Worm (Caenorhabditis elegans): Measurements from ENCODE around the gene R08A2.5.

The R08A2.5 gene

ce11 chrV:14689060-14689750, 23.2 kb upstream of the R08A2.5 start, which contains the start of gene gasr-8:
TSS of gene gasr-8 (plus strand) at chrV:14689110.
- TF ChIP-seq ama-1 (optimal IDR thresholded peaks at IDR 0.05) (no peak), hnd-1 (tag; optimal IDR thresholded peaks at IDR 0.05) (peak; percentile 32), ceh-13 (GFP tag; optimal IDR thresholded peaks at IDR 0.05) (peak; percentile 58), B0310.2 (tag; optimal IDR thresholded peaks at IDR 0.05) (peak; percentile 43), ets-7 (tag; optimal IDR thresholded peaks at IDR 0.05) (no peak), ceh-36 (tag; optimal IDR thresholded peaks at IDR 0.05) (no peak), flt-1 (GFP tag; IDR thresholded peaks at IDR 0.05) (peak; percentile 84), scrt-1 (GFP tag; IDR thresholded peaks at IDR 0.05) (0 out of 2 replicates have a peak, but pooled peaks have one; percentile 72), hmg-4 (GFP tag; optimal IDR thresholded peaks at IDR 0.05) (peak; percentile 26), F13C5.2 (tag; optimal IDR thresholded peaks at IDR 0.05) (no peak), tbx-11 (GFP tag; IDR thresholded peaks at IDR 0.05) (peak; percentile 73; the same call in 1 of the 2 replicates), tbx-37 (GFP tag; conservative IDR thresholded peaks at IDR 0.05) (peak; percentile 64), sea-1 (GFP tag; conservative IDR thresholded peaks at IDR 0.05) (peak; percentile 79), aly-1 (tag; optimal IDR thresholded peaks at IDR 0.05) (peak; percentile 57), pes-1 (GFP tag; IDR thresholded peaks at IDR 0.05) (peak; percentile 84), tra-4 (tag; optimal IDR thresholded peaks at IDR 0.05) (peak; percentile 40), hmbx-1 (tag; optimal IDR thresholded peaks at IDR 0.05) (no peak)

DNA sequence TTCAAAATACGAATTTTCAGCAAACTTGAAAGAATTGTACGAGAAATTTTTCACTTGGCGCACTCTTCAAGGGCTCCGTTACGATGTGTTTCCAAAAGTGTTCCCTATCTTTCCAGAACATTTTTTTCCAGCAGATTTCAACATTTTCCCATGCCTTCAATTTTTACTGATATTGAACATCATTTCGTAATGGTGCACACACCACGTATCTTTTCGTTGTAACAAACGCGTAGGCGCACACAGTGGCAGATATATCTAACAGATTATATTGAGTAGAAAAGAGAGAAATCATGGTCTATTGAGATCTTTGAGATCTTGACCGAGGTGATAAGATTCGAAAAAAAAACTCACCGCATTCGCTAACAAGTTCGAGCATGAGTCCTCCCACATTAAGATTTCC, 16.7 kb upstream of the R08A2.5 start:
- no peak for TF ChIP-seq F13C5.2 (tag; optimal IDR thresholded peaks at IDR 0.05)
- TF ChIP-seq ceh-36 (tag; optimal IDR thresholded peaks at IDR 0.05) = no peak
- no peak for TF ChIP-seq pes-1 (GFP tag; IDR thresholded peaks at IDR 0.05)
- TF ChIP-seq ceh-13 (GFP tag; optimal IDR thresholded peaks at IDR 0.05) = no peak
- no peak for TF ChIP-seq tbx-11 (GFP tag; IDR thresholded peaks at IDR 0.05)
- no peak for TF ChIP-seq ama-1 (optimal IDR thresholded peaks at IDR 0.05)
- no peak for TF ChIP-seq hnd-1 (tag; optimal IDR thresholded peaks at IDR 0.05)
- TF ChIP-seq flt-1 (GFP tag; IDR thresholded peaks at IDR 0.05) = no peak
- no peak for TF ChIP-seq B0310.2 (tag; optimal IDR thresholded peaks at IDR 0.05)
- no peak for TF ChIP-seq scrt-1 (GFP tag; IDR thresholded peaks at IDR 0.05)
- no peak for TF ChIP-seq aly-1 (tag; optimal IDR thresholded peaks at IDR 0.05)
- TF ChIP-seq ets-7 (tag; optimal IDR thresholded peaks at IDR 0.05) = no peak
- TF ChIP-seq tbx-37 (GFP tag; conservative IDR thresholded peaks at IDR 0.05) = no peak
- TF ChIP-seq tra-4 (tag; optimal IDR thresholded peaks at IDR 0.05) = no peak
- TF ChIP-seq hmbx-1 (tag; optimal IDR thresholded peaks at IDR 0.05) = no peak
- TF ChIP-seq sea-1 (GFP tag; conservative IDR thresholded peaks at IDR 0.05) = no peak
- TF ChIP-seq hmg-4 (GFP tag; optimal IDR thresholded peaks at IDR 0.05) = no peak

ce11 chrV:14696604-14697307, 15.7 kb upstream of the R08A2.5 start, which contains the start of gene unc-112:
TSS of gene unc-112 (minus strand) at chrV:14696654.
- peak; percentile 79 for TF ChIP-seq F13C5.2 (tag; optimal IDR thresholded peaks at IDR 0.05)
- TF ChIP-seq B0310.2 (tag; optimal IDR thresholded peaks at IDR 0.05) = no peak
- TF ChIP-seq aly-1 (tag; optimal IDR thresholded peaks at IDR 0.05) = peak; percentile 87
- TF ChIP-seq ets-7 (tag; optimal IDR thresholded peaks at IDR 0.05) = peak; percentile 45
- TF ChIP-seq tbx-37 (GFP tag; conservative IDR thresholded peaks at IDR 0.05) = 0 out of 2 replicates have a peak, but pooled peaks have one; percentile 4
- no peak for TF ChIP-seq sea-1 (GFP tag; conservative IDR thresholded peaks at IDR 0.05)
- TF ChIP-seq tbx-11 (GFP tag; IDR thresholded peaks at IDR 0.05) = 0 out of 2 replicates have a peak, but pooled peaks have one; percentile 12
- peak; percentile 91 for TF ChIP-seq hmg-4 (GFP tag; optimal IDR thresholded peaks at IDR 0.05)
- no peak for TF ChIP-seq scrt-1 (GFP tag; IDR thresholded peaks at IDR 0.05)

ce11 chrV:14698005-14698404, 14.4 kb upstream of the R08A2.5 start:
- TF ChIP-seq pes-1 (GFP tag; IDR thresholded peaks at IDR 0.05) (no peak), B0310.2 (tag; optimal IDR thresholded peaks at IDR 0.05) (no peak), hmbx-1 (tag; optimal IDR thresholded peaks at IDR 0.05) (no peak), F13C5.2 (tag; optimal IDR thresholded peaks at IDR 0.05) (no peak), tra-4 (tag; optimal IDR thresholded peaks at IDR 0.05) (no peak), hmg-4 (GFP tag; optimal IDR thresholded peaks at IDR 0.05) (no peak), sea-1 (GFP tag; conservative IDR thresholded peaks at IDR 0.05) (no peak), flt-1 (GFP tag; IDR thresholded peaks at IDR 0.05) (no peak), aly-1 (tag; optimal IDR thresholded peaks at IDR 0.05) (no peak), scrt-1 (GFP tag; IDR thresholded peaks at IDR 0.05) (no peak), ets-7 (tag; optimal IDR thresholded peaks at IDR 0.05) (no peak)

DNA sequence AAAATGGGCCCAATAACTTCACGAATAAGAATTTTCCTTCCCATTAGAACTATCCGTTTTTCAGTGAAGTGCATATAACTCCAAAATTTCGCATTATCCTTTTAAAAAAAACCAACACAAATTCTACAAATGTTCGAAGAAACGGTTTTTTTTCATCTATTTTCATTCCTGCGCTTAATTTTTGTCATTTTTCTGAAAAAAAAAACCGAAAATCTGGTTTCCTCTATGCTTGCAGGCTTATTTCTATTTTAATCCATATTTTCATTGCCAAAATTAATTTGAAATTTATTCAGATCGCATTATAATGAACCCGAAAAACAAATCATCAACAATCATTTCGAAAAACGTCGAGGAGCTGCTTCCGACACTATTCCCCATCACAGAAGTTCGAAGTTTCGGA, 13.8 kb upstream of the R08A2.5 start, which contains the start of gene set-5:
Gene set-5, plus strand, starts transcription at position 301 of the 400 bp plus-strand sequence.
- TF ChIP-seq ets-7 (tag; optimal IDR thresholded peaks at IDR 0.05) = no peak
- no peak for TF ChIP-seq tbx-11 (GFP tag; IDR thresholded peaks at IDR 0.05)
- no peak for TF ChIP-seq hmbx-1 (tag; optimal IDR thresholded peaks at IDR 0.05)
- TF ChIP-seq ama-1 (optimal IDR thresholded peaks at IDR 0.05) = no peak
- TF ChIP-seq hmg-4 (GFP tag; optimal IDR thresholded peaks at IDR 0.05) = no peak

ce11 chrV:14707958-14708357, 4.5 kb upstream of the R08A2.5 start, which contains the start of gene R08A2.9:
TSS of gene R08A2.9 (plus strand) at chrV:14708258.
- no peak for TF ChIP-seq flt-1 (GFP tag; IDR thresholded peaks at IDR 0.05)
- no peak for TF ChIP-seq hmbx-1 (tag; optimal IDR thresholded peaks at IDR 0.05)
- TF ChIP-seq ets-7 (tag; optimal IDR thresholded peaks at IDR 0.05) = no peak
- TF ChIP-seq scrt-1 (GFP tag; IDR thresholded peaks at IDR 0.05) = no peak
- TF ChIP-seq B0310.2 (tag; optimal IDR thresholded peaks at IDR 0.05) = no peak
- TF ChIP-seq tra-4 (tag; optimal IDR thresholded peaks at IDR 0.05) = no peak
- no peak for TF ChIP-seq ceh-13 (GFP tag; optimal IDR thresholded peaks at IDR 0.05)
- TF ChIP-seq tbx-11 (GFP tag; IDR thresholded peaks at IDR 0.05) = no peak
- TF ChIP-seq hmg-4 (GFP tag; optimal IDR thresholded peaks at IDR 0.05) = no peak
- TF ChIP-seq F13C5.2 (tag; optimal IDR thresholded peaks at IDR 0.05) = no peak
- TF ChIP-seq sea-1 (GFP tag; conservative IDR thresholded peaks at IDR 0.05) = no peak

DNA sequence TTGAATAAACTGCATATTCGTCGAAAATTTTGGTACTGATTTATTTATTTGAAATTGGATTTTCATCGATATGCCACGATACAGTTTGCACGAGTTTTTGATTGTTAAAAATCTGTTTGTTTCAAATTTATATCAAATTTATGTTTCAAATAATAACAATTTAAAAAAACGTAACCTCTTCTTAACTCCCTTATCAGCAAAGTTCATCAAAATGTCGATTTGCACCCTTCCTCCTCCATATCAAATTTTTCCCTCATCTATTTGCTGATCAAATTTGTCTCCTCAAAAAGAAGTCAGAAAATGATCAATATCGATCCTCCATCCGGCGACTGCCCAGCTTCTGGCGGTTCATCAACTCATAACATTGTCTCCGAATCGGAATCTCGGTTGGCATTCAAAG, 1.3 kb upstream of the R08A2.5 start, which contains the start of gene ssp-33:
Gene ssp-33, plus strand, starts transcription at position 301 of the 400 bp plus-strand sequence.
- no peak for TF ChIP-seq ets-7 (tag; optimal IDR thresholded peaks at IDR 0.05)
- no peak for TF ChIP-seq F13C5.2 (tag; optimal IDR thresholded peaks at IDR 0.05)
- no peak for TF ChIP-seq ama-1 (optimal IDR thresholded peaks at IDR 0.05)
- TF ChIP-seq flt-1 (GFP tag; IDR thresholded peaks at IDR 0.05) = no peak
- TF ChIP-seq tra-4 (tag; optimal IDR thresholded peaks at IDR 0.05) = no peak
- TF ChIP-seq hmbx-1 (tag; optimal IDR thresholded peaks at IDR 0.05) = no peak
- TF ChIP-seq ceh-13 (GFP tag; optimal IDR thresholded peaks at IDR 0.05) = no peak
- no peak for TF ChIP-seq hnd-1 (tag; optimal IDR thresholded peaks at IDR 0.05)
- no peak for TF ChIP-seq sea-1 (GFP tag; conservative IDR thresholded peaks at IDR 0.05)
- TF ChIP-seq B0310.2 (tag; optimal IDR thresholded peaks at IDR 0.05) = no peak
- no peak for TF ChIP-seq tbx-11 (GFP tag; IDR thresholded peaks at IDR 0.05)
- TF ChIP-seq tbx-37 (GFP tag; conservative IDR thresholded peaks at IDR 0.05) = no peak
- no peak for TF ChIP-seq scrt-1 (GFP tag; IDR thresholded peaks at IDR 0.05)
- TF ChIP-seq pes-1 (GFP tag; IDR thresholded peaks at IDR 0.05) = no peak
- TF ChIP-seq ceh-36 (tag; optimal IDR thresholded peaks at IDR 0.05) = no peak
- no peak for TF ChIP-seq hmg-4 (GFP tag; optimal IDR thresholded peaks at IDR 0.05)
- no peak for TF ChIP-seq aly-1 (tag; optimal IDR thresholded peaks at IDR 0.05)

All from whole organism, early embryonic.